Worm (Caenorhabditis elegans) whole organism, L4 larva: ENCODE data around the gene vha-17.

Experiments
- F26F4.8 ChIP-seq: fragments of 200-800 bp; sonication (Bioruptor generic); conservative IDR thresholded peaks from 2 replicates; pipeline ENCODE4 v1.3.6; 2022; ENCODE audit warnings: missing genetic modification characterization, missing compliant biosample characterization
- F37D6.2 ChIP-seq: sonication (generic microtip); optimal IDR thresholded peaks from 2 replicates; lab custom pipeline; 2016; ENCODE audit warnings: mild to moderate bottlenecking, missing genetic modification characterization, missing compliant biosample characterization
- F44E2.7 ChIP-seq: fragments of 200-800 bp; sonication (Bioruptor generic); IDR thresholded peaks from 2 replicates; pipeline ENCODE4 v2.1.2; 2022; ENCODE audit warnings: missing genetic modification characterization, missing compliant biosample characterization
- R02D3.7 ChIP-seq: fragments of 150-350 bp; sonication (generic microtip); optimal IDR thresholded peaks from 3 replicates; lab custom pipeline; 2014; ENCODE audit warnings: missing biosample characterization, missing genetic modification characterization
- Y5F2A.4 ChIP-seq: fragments of 200-800 bp; sonication (Bioruptor generic); optimal IDR thresholded peaks from 2 replicates; lab custom pipeline; 2018; ENCODE audit warnings: mild to moderate bottlenecking, missing genetic modification characterization, missing compliant biosample characterization
- arid-1 ChIP-seq: fragments of 200-800 bp; sonication (Bioruptor generic); conservative IDR thresholded peaks from 2 replicates; pipeline ENCODE4 v1.3.6; 2022; ENCODE audit warnings: missing genetic modification reagents, missing genetic modification characterization, missing compliant biosample characterization
- ceh-44 ChIP-seq: fragments of 200-800 bp; sonication (Bioruptor generic); IDR thresholded peaks from 2 replicates; pipeline ENCODE4 v1.3.6; 2022; ENCODE audit warnings: missing genetic modification reagents, missing genetic modification characterization, missing compliant biosample characterization
- ceh-62 ChIP-seq: sonication (generic microtip); optimal IDR thresholded peaks from 2 replicates; lab custom pipeline; 2017; ENCODE audit warnings: missing biosample characterization, missing genetic modification characterization
- ceh-82 ChIP-seq: sonication (generic microtip); optimal IDR thresholded peaks from 2 replicates; lab custom pipeline; 2017; ENCODE audit warnings: missing biosample characterization, missing genetic modification characterization
- cey-2 ChIP-seq: sonication (generic microtip); optimal IDR thresholded peaks from 3 replicates; lab custom pipeline; 2017; ENCODE audit warnings: missing genetic modification characterization, mild to moderate bottlenecking, missing compliant biosample characterization, antibody characterized with exemption, borderline replicate concordance; ENCODE audit not compliant: insufficient read depth
- ctbp-1 ChIP-seq: fragments of 200-800 bp; sonication (Bioruptor generic); IDR thresholded peaks from 2 replicates; pipeline ENCODE4 v1.3.6; 2022; ENCODE audit warnings: missing genetic modification reagents, missing genetic modification characterization, missing compliant biosample characterization
- daf-8 ChIP-seq: fragments of 200-800 bp; sonication (Bioruptor generic); IDR thresholded peaks from 2 replicates; pipeline ENCODE4 v1.3.6; 2022; ENCODE audit warnings: missing genetic modification characterization, missing compliant biosample characterization
- dmd-6 ChIP-seq: fragments of 200-800 bp; sonication (Bioruptor generic); IDR thresholded peaks from 2 replicates; pipeline ENCODE4 v1.3.6; 2022; ENCODE audit warnings: missing genetic modification reagents, missing genetic modification characterization, missing compliant biosample characterization
- dpl-1 ChIP-seq: fragments of 150-350 bp; optimal IDR thresholded peaks from 2 replicates; lab custom pipeline; 2014; ENCODE audit warnings: missing biosample characterization, missing genetic modification reagents, missing genetic modification characterization
- duxl-1 ChIP-seq: sonication (generic microtip); optimal IDR thresholded peaks from 2 replicates; lab custom pipeline; 2016; ENCODE audit warnings: mild to moderate bottlenecking, missing genetic modification characterization, moderate library complexity, missing compliant biosample characterization; ENCODE audit not compliant: poor library complexity
- gei-8 ChIP-seq: fragments of 200-800 bp; sonication (Bioruptor generic); optimal IDR thresholded peaks from 2 replicates; lab custom pipeline; 2018; ENCODE audit warnings: mild to moderate bottlenecking, missing genetic modification characterization, missing compliant biosample characterization
- hif-1 ChIP-seq, 2 experiments: sonication (generic microtip); optimal IDR thresholded peaks; 2 replicates each; lab custom pipeline; 2016 to 2017; ENCODE audit warnings: missing compliant biosample characterization in 2 of 2, missing genetic modification characterization in 2 of 2, missing genetic modification reagents in 2 of 2, missing genotype in 2 of 2, mild to moderate bottlenecking in 1 of 2
- hlh-11 ChIP-seq: fragments of 200-800 bp; sonication (Bioruptor generic); optimal IDR thresholded peaks from 2 replicates; lab custom pipeline; 2018; ENCODE audit warnings: mild to moderate bottlenecking, missing genetic modification characterization, missing compliant biosample characterization
- jun-1 ChIP-seq: fragments of 150-350 bp; optimal IDR thresholded peaks from 2 replicates; lab custom pipeline; 2014; ENCODE audit warnings: missing biosample characterization, missing genetic modification reagents, missing genetic modification characterization
- lin-38 ChIP-seq: fragments of 200-800 bp; sonication (Bioruptor generic); IDR thresholded peaks from 2 replicates; pipeline ENCODE4 v1.3.6; 2022; ENCODE audit warnings: missing genetic modification reagents, missing genetic modification characterization, missing compliant biosample characterization
- lsy-2 ChIP-seq, 2 experiments: fragments of 150-350 bp in 1 of 2; sonication (generic microtip) in 1 of 2; optimal IDR thresholded peaks; 2 replicates each; lab custom pipeline; 2014 to 2017; ENCODE audit warnings: missing biosample characterization in 2 of 2, missing genetic modification characterization in 2 of 2
- mdt-29 ChIP-seq: fragments of 200-800 bp; sonication (Bioruptor generic); IDR thresholded peaks from 2 replicates; pipeline ENCODE4 v1.3.6; 2022; ENCODE audit warnings: missing genetic modification reagents, missing genetic modification characterization, missing compliant biosample characterization
- mep-1 ChIP-seq: fragments of 150-350 bp; sonication (generic microtip); optimal IDR thresholded peaks from 3 replicates; lab custom pipeline; 2014; ENCODE audit warnings: missing biosample characterization, missing genetic modification characterization
- mes-2 ChIP-seq: sonication (generic microtip); optimal IDR thresholded peaks from 2 replicates; lab custom pipeline; 2016; ENCODE audit warnings: missing genotype, mild to moderate bottlenecking, missing genetic modification characterization, missing compliant biosample characterization; ENCODE audit not compliant: poor library complexity, severe bottlenecking
- mxl-3 ChIP-seq: fragments of 200-800 bp; sonication (Bioruptor generic); optimal IDR thresholded peaks from 2 replicates; lab custom pipeline; 2018; ENCODE audit warnings: mild to moderate bottlenecking, missing genetic modification characterization, missing compliant biosample characterization
- nhr-102 ChIP-seq: sonication (generic microtip); optimal IDR thresholded peaks from 2 replicates; lab custom pipeline; 2016; ENCODE audit warnings: mild to moderate bottlenecking, missing genetic modification characterization, moderate library complexity, missing compliant biosample characterization
- nhr-28 ChIP-seq: fragments of 150-350 bp; optimal IDR thresholded peaks from 2 replicates; lab custom pipeline; 2014; ENCODE audit warnings: missing biosample characterization, missing genetic modification characterization
- nhr-41 ChIP-seq: fragments of 200-800 bp; sonication (Bioruptor generic); IDR thresholded peaks from 2 replicates; pipeline ENCODE4 v1.3.6; 2022; ENCODE audit warnings: missing genetic modification reagents, missing genetic modification characterization, missing compliant biosample characterization
- nhr-48 ChIP-seq: sonication (generic microtip); optimal IDR thresholded peaks from 2 replicates; lab custom pipeline; 2016; ENCODE audit warnings: mild to moderate bottlenecking, missing genetic modification characterization, missing compliant biosample characterization
- nhr-6 ChIP-seq: fragments of 150-350 bp; optimal IDR thresholded peaks from 2 replicates; lab custom pipeline; 2014; ENCODE audit warnings: missing biosample characterization, missing genetic modification characterization
- nhr-76 ChIP-seq: fragments of 150-350 bp; optimal IDR thresholded peaks from 2 replicates; lab custom pipeline; 2014; ENCODE audit warnings: missing biosample characterization, missing genetic modification characterization
- nhr-77 ChIP-seq: fragments of 150-350 bp; optimal IDR thresholded peaks from 2 replicates; lab custom pipeline; 2014; ENCODE audit warnings: missing biosample characterization, missing genetic modification characterization
- snpc-1.2 ChIP-seq: fragments of 200-800 bp; sonication (Bioruptor generic); IDR thresholded peaks from 2 replicates; pipeline ENCODE4 v1.3.6; 2022; ENCODE audit warnings: missing genetic modification reagents, missing genetic modification characterization, missing compliant biosample characterization
- spr-3 ChIP-seq: fragments of 200-800 bp; sonication (Bioruptor generic); optimal IDR thresholded peaks from 2 replicates; lab custom pipeline; 2018; ENCODE audit warnings: mild to moderate bottlenecking, missing genetic modification characterization, missing compliant biosample characterization
- tra-1 ChIP-seq: fragments of 200-800 bp; sonication (Bioruptor generic); IDR thresholded peaks from 2 replicates; pipeline ENCODE4 v1.3.6; 2022; ENCODE audit warnings: missing genetic modification reagents, missing genetic modification characterization, missing compliant biosample characterization
- unc-130 ChIP-seq: sonication (generic microtip); optimal IDR thresholded peaks from 2 replicates; lab custom pipeline; 2016; ENCODE audit warnings: missing genetic modification reagents, missing genetic modification characterization, missing compliant biosample characterization
- ztf-7 ChIP-seq: fragments of 150-350 bp; optimal IDR thresholded peaks from 2 replicates; lab custom pipeline; 2014; ENCODE audit warnings: missing biosample characterization, missing genetic modification characterization

vha-17 gene

DNA sequence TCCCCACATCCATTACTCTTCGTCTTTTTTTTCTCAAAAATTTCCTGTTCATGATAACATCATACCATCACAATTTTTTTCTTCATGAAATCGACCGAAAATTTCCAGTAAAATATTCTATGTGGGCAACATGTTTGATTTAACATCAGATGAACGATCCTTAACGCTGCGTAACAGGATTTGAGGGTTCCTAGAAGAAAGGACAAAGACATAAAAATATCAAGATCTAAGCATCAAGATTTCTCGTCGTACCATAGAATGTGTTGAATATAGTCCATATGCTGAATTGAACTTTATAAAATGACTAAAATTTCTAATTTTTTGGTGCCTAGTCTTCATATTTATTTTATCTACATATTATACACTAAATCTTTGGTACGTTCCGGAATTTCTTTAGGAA is 21.5 kb upstream of the vha-17 start, which contains the start of gene F49C12.3:
Gene F49C12.3 (plus strand): TSS at position 301 of the 400 bp plus-strand sequence.
- TF ChIP-seq spr-3 (GFP tag; lab: Kevin White, UChicago) = no peak
- no peak for TF ChIP-seq jun-1

DNA sequence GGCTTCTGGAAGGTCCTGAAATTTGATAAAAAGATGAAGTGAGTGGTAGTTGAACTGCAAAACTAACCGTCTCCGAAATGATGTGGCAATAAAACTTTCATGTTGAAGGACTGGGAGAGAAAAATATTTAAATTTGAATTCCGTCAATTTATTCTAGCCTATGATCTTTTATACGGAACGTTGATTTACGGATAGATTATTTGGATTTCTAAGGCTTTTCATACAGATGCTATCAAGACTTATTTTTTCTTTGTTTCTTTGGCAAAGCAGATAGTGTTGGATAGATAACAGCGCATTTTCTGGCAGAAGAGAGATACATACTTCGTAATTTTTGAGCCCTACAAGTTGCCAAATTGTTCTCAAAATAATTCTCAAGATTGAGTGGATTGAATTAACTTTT is 17.6 kb upstream of the vha-17 start, which contains the start of gene F49C12.4:
Gene F49C12.4 (minus strand): TSS at position 101 of the 400 bp plus-strand sequence.
- no peak for TF ChIP-seq jun-1
- TF ChIP-seq nhr-41 (GFP tag; lab: Robert Waterston, UW) = no peak
- TF ChIP-seq dpl-1 (GFP tag; lab: Kevin White, UChicago) = no peak
- no peak for TF ChIP-seq F44E2.7 (GFP tag; lab: Robert Waterston, UW)

DNA sequence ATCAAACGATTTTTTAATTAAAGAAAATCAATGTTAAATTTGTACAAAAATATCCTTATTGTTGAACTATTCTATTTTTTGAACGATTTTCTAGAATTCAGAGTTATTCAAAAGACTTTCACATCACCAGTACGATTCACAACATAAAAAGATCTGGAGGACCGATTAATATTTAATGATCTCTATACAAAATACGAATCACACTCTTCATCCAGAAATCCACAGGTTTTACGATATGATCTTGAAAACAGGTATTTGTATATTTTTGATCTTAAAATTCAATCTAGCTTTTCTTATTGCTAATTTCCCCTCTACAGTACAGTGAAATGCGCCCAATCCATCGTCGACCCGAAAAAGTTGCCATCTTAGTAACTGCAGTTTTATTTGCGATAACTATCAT is 17.0 kb upstream of the vha-17 start, which contains the start of gene F49C12.5:
Gene F49C12.5 (plus strand): TSS at position 301 of the 400 bp plus-strand sequence.
- no peak for TF ChIP-seq nhr-6
- TF ChIP-seq R02D3.7 = no peak
- no peak for TF ChIP-seq nhr-102 (tag; lab: Kevin White, UChicago)
- TF ChIP-seq cey-2 (tag; lab: Kevin White, UChicago) = no peak
- TF ChIP-seq unc-130 (GFP tag; lab: Kevin White, UChicago) = no peak
- TF ChIP-seq F37D6.2 = no peak
- no peak for TF ChIP-seq hlh-11 (tag; lab: Kevin White, UChicago)
- no peak for TF ChIP-seq mep-1
- TF ChIP-seq nhr-76 (tag; lab: Kevin White, UChicago) = no peak
- TF ChIP-seq mdt-29 (GFP tag; lab: Robert Waterston, UW) = no peak
- no peak for TF ChIP-seq mes-2 (tag; lab: Kevin White, UChicago)
- TF ChIP-seq Y5F2A.4 = no peak
- TF ChIP-seq tra-1 (GFP tag; lab: Robert Waterston, UW) = no peak
- TF ChIP-seq ceh-82 (tag; lab: Kevin White, UChicago) = no peak
- no peak for TF ChIP-seq dmd-6 (GFP tag; lab: Robert Waterston, UW)
- no peak for TF ChIP-seq duxl-1 (tag; lab: Kevin White, UChicago)
- TF ChIP-seq lsy-2 (tag; optimal IDR thresholded peaks at IDR 0.05; lab: Kevin White, UChicago) = no peak

DNA sequence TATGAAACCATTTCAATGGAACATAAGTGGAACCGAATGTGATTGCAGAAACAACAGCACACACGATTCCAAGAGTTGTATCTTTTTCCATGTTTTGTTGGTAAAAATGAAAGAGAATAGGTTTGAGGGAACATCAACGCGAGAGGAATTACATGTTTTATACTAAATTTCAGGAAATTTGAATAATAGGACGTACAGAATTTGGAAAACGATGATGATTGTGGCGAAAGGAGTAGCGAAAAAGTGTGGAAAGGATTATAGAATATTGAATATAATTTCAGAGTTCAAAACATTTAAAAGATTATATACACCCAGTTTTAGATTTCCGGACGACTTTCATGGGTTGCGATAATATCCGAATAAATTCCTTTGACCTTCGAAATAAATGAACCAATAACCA is 12.6 kb upstream of the vha-17 start, which contains the start of gene F49C12.6:
Gene F49C12.6 (minus strand): TSS at position 101 of the 400 bp plus-strand sequence.
- TF ChIP-seq snpc-1.2 (GFP tag; lab: Robert Waterston, UW) = no peak
- no peak for TF ChIP-seq dpl-1 (GFP tag; lab: Kevin White, UChicago)
- no peak for TF ChIP-seq nhr-48 (tag; lab: Kevin White, UChicago)
- no peak for TF ChIP-seq nhr-28
- no peak for TF ChIP-seq daf-8 (GFP tag; lab: Robert Waterston, UW)
- TF ChIP-seq F26F4.8 (GFP tag; lab: Robert Waterston, UW) = no peak
- TF ChIP-seq ceh-62 (tag; lab: Kevin White, UChicago) = no peak
- TF ChIP-seq mxl-3 (GFP tag; lab: Kevin White, UChicago) = no peak
- TF ChIP-seq arid-1 (GFP tag; lab: Robert Waterston, UW) = no peak
- no peak for TF ChIP-seq ceh-44 (GFP tag; lab: Robert Waterston, UW)
- TF ChIP-seq lin-38 (GFP tag; lab: Robert Waterston, UW) = no peak
- TF ChIP-seq nhr-77 (tag; lab: Kevin White, UChicago) = no peak
- TF ChIP-seq hif-1 (tag; optimal IDR thresholded peaks at IDR 0.05; lab: Kevin White, UChicago) = no peak
- TF ChIP-seq gei-8 (GFP tag; lab: Kevin White, UChicago) = no peak
- no peak for TF ChIP-seq ztf-7 (tag; lab: Kevin White, UChicago)
- no peak for TF ChIP-seq jun-1
- no peak for TF ChIP-seq ctbp-1 (GFP tag; lab: Robert Waterston, UW)
- TF ChIP-seq, all 104 proteins: peak for 0
